Fruit fly (Drosophila melanogaster) whole organism, adult: Measurements from ENCODE around the gene ash1.

Source experiments
- CG14711 ChIP-seq: fragments of 200-800 bp; sonication (Bioruptor generic); optimal IDR thresholded peaks from 2 replicates; lab custom pipeline; 2018; ENCODE audit warnings: missing biosample characterization, mild to moderate bottlenecking, missing genetic modification characterization, moderate library complexity
- Crg-1 ChIP-seq: fragments of 200-800 bp; sonication (Bioruptor generic); optimal IDR thresholded peaks from 2 replicates; lab custom pipeline; 2016; ENCODE audit warnings: missing biosample characterization, missing genetic modification characterization
- kay ChIP-seq: fragments of 200-800 bp; sonication (Bioruptor generic); peaks from one replicate; lab custom pipeline; 2016; ENCODE audit warnings: missing biosample characterization, missing genetic modification characterization, borderline replicate concordance
- ovo ChIP-seq: fragments of 200-800 bp; sonication (Bioruptor generic); optimal IDR thresholded peaks from 2 replicates; lab custom pipeline; 2016; ENCODE audit warnings: missing biosample characterization, missing genetic modification characterization
- toe ChIP-seq: fragments of 200-800 bp; sonication (Bioruptor generic); optimal IDR thresholded peaks from 2 replicates; lab custom pipeline; 2016; ENCODE audit warnings: missing biosample characterization, missing genetic modification characterization

- TF ChIP-seq ovo, result no peak
- no peak for TF ChIP-seq Crg-1 (GFP tag; lab: Kevin White, UChicago)
- no peak for TF ChIP-seq CG14711 (tag; lab: Kevin White, UChicago)
- TF ChIP-seq kay (GFP tag; lab: Kevin White, UChicago), result no peak
- TF ChIP-seq toe (GFP tag; lab: Kevin White, UChicago), result no peak
Measured at dm6 chr3L:19575650-19576049, 22.9 kb downstream of the ash1 start.
